Fruit fly (Drosophila melanogaster) whole organism, embryonic: ENCODE data around the gene CG10470.

Experiments used
- Atf3 ChIP-seq: fragments of 200-800 bp; sonication (Bioruptor generic); optimal IDR thresholded peaks from 3 replicates; lab custom pipeline; 2016; ENCODE audit warnings: missing biosample characterization, missing genetic modification characterization
- Bgb ChIP-seq: fragments of 200-800 bp; sonication (Bioruptor generic); IDR thresholded peaks from 2 replicates; pipeline ENCODE4 v1.3.6; 2022; ENCODE audit warnings: missing biosample characterization, missing genetic modification characterization; ENCODE audit not compliant: partially characterized antibody
- CG10274 ChIP-seq: fragments of 200-800 bp; sonication (Bioruptor generic); optimal IDR thresholded peaks from 3 replicates; lab custom pipeline; 2017; ENCODE audit warnings: missing biosample characterization, mild to moderate bottlenecking, missing genetic modification characterization
- CG10462 ChIP-seq: fragments of 200-800 bp; sonication (Bioruptor generic); optimal IDR thresholded peaks from 2 replicates; lab custom pipeline; 2016; ENCODE audit warnings: missing biosample characterization, missing genetic modification characterization
- CG12219 ChIP-seq: fragments of 200-800 bp; sonication (Bioruptor generic); optimal IDR thresholded peaks from 3 replicates; lab custom pipeline; 2018; ENCODE audit warnings: missing biosample characterization, mild to moderate bottlenecking, missing genetic modification characterization
- CG12299 ChIP-seq: fragments of 200-800 bp; sonication (Bioruptor generic); optimal IDR thresholded peaks from 2 replicates; lab custom pipeline; 2018; ENCODE audit warnings: missing biosample characterization, mild to moderate bottlenecking, missing genetic modification characterization
- CG15073 ChIP-seq: fragments of 200-800 bp; sonication (Bioruptor generic); optimal IDR thresholded peaks from 2 replicates; lab custom pipeline; 2016; ENCODE audit warnings: missing biosample characterization, missing genetic modification characterization
- CG2129 ChIP-seq: fragments of 200-800 bp; sonication (Bioruptor generic); IDR thresholded peaks from 2 replicates; pipeline ENCODE4 v1.3.6; 2022; ENCODE audit warnings: missing biosample characterization, missing genetic modification characterization; ENCODE audit not compliant: partially characterized antibody
- CG2678 ChIP-seq: fragments of 200-800 bp; sonication (Bioruptor generic); optimal IDR thresholded peaks from 3 replicates; lab custom pipeline; 2019; ENCODE audit warnings: missing biosample characterization, mild to moderate bottlenecking, missing genetic modification characterization, moderate library complexity
- CG2889 ChIP-seq: fragments of 200-800 bp; sonication (Bioruptor generic); IDR thresholded peaks from 3 replicates; pipeline ENCODE4 v1.3.6; 2022; ENCODE audit warnings: missing biosample characterization, missing genetic modification characterization
- CG33213 ChIP-seq: fragments of 200-800 bp; sonication (Bioruptor generic); optimal IDR thresholded peaks from 3 replicates; lab custom pipeline; 2016; ENCODE audit warnings: missing biosample characterization, missing genetic modification characterization
- CG42726 ChIP-seq: fragments of 200-800 bp; sonication (Bioruptor generic); IDR thresholded peaks from 2 replicates; pipeline ENCODE4 v1.3.6; 2022; ENCODE audit warnings: missing biosample characterization, missing genetic modification characterization; ENCODE audit not compliant: partially characterized antibody
- CG4854 ChIP-seq: fragments of 200-800 bp; sonication (Bioruptor generic); optimal IDR thresholded peaks from 2 replicates; lab custom pipeline; 2016; ENCODE audit warnings: missing biosample characterization, missing genetic modification characterization, inconsistent platforms
- CG6683 ChIP-seq: fragments of 200-800 bp; sonication (Bioruptor generic); optimal IDR thresholded peaks from 2 replicates; lab custom pipeline; 2017; ENCODE audit warnings: missing biosample characterization, mild to moderate bottlenecking, missing genetic modification characterization, missing genetic modification reagents
- CG6791 ChIP-seq: fragments of 200-800 bp; sonication (Bioruptor generic); IDR thresholded peaks from 3 replicates; pipeline ENCODE4 v1.3.6; 2022; ENCODE audit warnings: missing biosample characterization, missing genetic modification characterization; ENCODE audit not compliant: partially characterized antibody
- CG6854 ChIP-seq: fragments of 200-800 bp; sonication (Bioruptor generic); optimal IDR thresholded peaks from 3 replicates; lab custom pipeline; 2017; ENCODE audit warnings: missing biosample characterization, mild to moderate bottlenecking, missing genetic modification characterization
- CG8944 ChIP-seq: fragments of 200-800 bp; sonication (Bioruptor generic); optimal IDR thresholded peaks from 3 replicates; lab custom pipeline; 2016; ENCODE audit warnings: missing biosample characterization, missing genetic modification characterization
- Chrac-16 ChIP-seq: fragments of 200-800 bp; sonication (Bioruptor generic); optimal IDR thresholded peaks from 3 replicates; lab custom pipeline; 2016; ENCODE audit warnings: missing biosample characterization, missing genetic modification characterization
- D19A ChIP-seq: fragments of 200-800 bp; optimal IDR thresholded peaks from 3 replicates; lab custom pipeline; 2019; ENCODE audit warnings: missing biosample characterization, mild to moderate bottlenecking, missing genetic modification characterization, moderate library complexity
- Dad ChIP-seq: fragments of 200-800 bp; sonication (Bioruptor generic); optimal IDR thresholded peaks from 3 replicates; lab custom pipeline; 2016; ENCODE audit warnings: missing biosample characterization, missing genetic modification characterization
- Dip2 ChIP-seq: fragments of 200-800 bp; sonication (Bioruptor generic); IDR thresholded peaks from 2 replicates; pipeline ENCODE4 v1.3.6; 2022; ENCODE audit warnings: missing biosample characterization, missing genetic modification characterization
- Doc3 ChIP-seq: fragments of 200-800 bp; sonication (Bioruptor generic); IDR thresholded peaks from 3 replicates; pipeline ENCODE4 v1.3.6; 2022; ENCODE audit warnings: missing biosample characterization, missing genetic modification characterization; ENCODE audit not compliant: partially characterized antibody
- Ets65A ChIP-seq: fragments of 200-800 bp; sonication (Bioruptor generic); peaks from one replicate; lab custom pipeline; 2016; ENCODE audit warnings: missing biosample characterization, missing genetic modification characterization
- Fer1 ChIP-seq: fragments of 200-800 bp; sonication (Bioruptor generic); optimal IDR thresholded peaks from 2 replicates; lab custom pipeline; 2017; ENCODE audit warnings: missing biosample characterization, mild to moderate bottlenecking, missing genetic modification characterization
- Gug ChIP-seq: fragments of 200-800 bp; sonication (Bioruptor generic); IDR thresholded peaks from 4 replicates; pipeline ENCODE4 v1.3.6; 2022; ENCODE audit warnings: missing biosample characterization, missing genetic modification characterization
- H15 ChIP-seq: fragments of 200-800 bp; sonication (Bioruptor generic); IDR thresholded peaks from 3 replicates; pipeline ENCODE4 v1.3.6; 2022; ENCODE audit warnings: missing biosample characterization, missing genetic modification characterization
- Hmr ChIP-seq: fragments of 200-800 bp; sonication (Bioruptor generic); optimal IDR thresholded peaks from 3 replicates; lab custom pipeline; 2017; ENCODE audit warnings: mild to moderate bottlenecking, missing biosample characterization, missing genetic modification reagents, missing genetic modification characterization
- Hr39 ChIP-seq: fragments of >200 bp; optimal IDR thresholded peaks from 2 replicates; lab custom pipeline; 2017
- Lhr ChIP-seq: fragments of 200-800 bp; sonication (Bioruptor generic); optimal IDR thresholded peaks from 3 replicates; lab custom pipeline; 2017; ENCODE audit warnings: mild to moderate bottlenecking, missing biosample characterization, missing genetic modification reagents, missing genetic modification characterization
- Oli ChIP-seq: fragments of 200-800 bp; sonication (Bioruptor generic); optimal IDR thresholded peaks from 2 replicates; lab custom pipeline; 2018; ENCODE audit warnings: missing biosample characterization, mild to moderate bottlenecking, missing genetic modification characterization, moderate library complexity
- Opbp ChIP-seq: fragments of 200-800 bp; sonication (Bioruptor generic); IDR thresholded peaks from 3 replicates; pipeline ENCODE4 v1.3.6; 2022; ENCODE audit warnings: missing biosample characterization, missing genetic modification characterization; ENCODE audit not compliant: partially characterized antibody
- Ptx1 ChIP-seq: fragments of 200-800 bp; sonication (Bioruptor generic); IDR thresholded peaks from 2 replicates; pipeline ENCODE4 v1.3.6; 2022; ENCODE audit warnings: missing biosample characterization, missing genetic modification characterization
- Ravus ChIP-seq: fragments of 200-800 bp; sonication (Bioruptor generic); IDR thresholded peaks from 2 replicates; pipeline ENCODE4 v1.3.6; 2022; ENCODE audit warnings: missing biosample characterization, missing genetic modification characterization
- Rfx ChIP-seq: fragments of 200-800 bp; sonication (Bioruptor generic); IDR thresholded peaks from 2 replicates; pipeline ENCODE4 v1.3.6; 2022; ENCODE audit warnings: missing biosample characterization, missing genetic modification characterization
- Sry-δ ChIP-seq: fragments of 200-800 bp; sonication (Bioruptor generic); optimal IDR thresholded peaks from 2 replicates; lab custom pipeline; 2016; ENCODE audit warnings: missing biosample characterization, missing genetic modification characterization
- crol ChIP-seq: fragments of 200-800 bp; sonication (Bioruptor generic); IDR thresholded peaks from 2 replicates; pipeline ENCODE4 v1.3.6; 2022; ENCODE audit warnings: missing biosample characterization, missing genetic modification characterization
- disco-r ChIP-seq: fragments of 200-800 bp; sonication (Bioruptor generic); optimal IDR thresholded peaks from 2 replicates; lab custom pipeline; 2016; ENCODE audit warnings: missing biosample characterization, missing genetic modification characterization
- her ChIP-seq: fragments of 200-800 bp; sonication (Bioruptor generic); optimal IDR thresholded peaks from 2 replicates; lab custom pipeline; 2016; ENCODE audit warnings: missing biosample characterization, missing genetic modification characterization
- knrl ChIP-seq: fragments of 200-800 bp; sonication (Bioruptor generic); IDR thresholded peaks from 3 replicates; pipeline ENCODE4 v1.3.6; 2022; ENCODE audit warnings: missing biosample characterization, missing genetic modification characterization; ENCODE audit not compliant: partially characterized antibody
- lola ChIP-seq, 3 experiments: fragments of >200 bp in 2 of 3; fragments of 200-800 bp in 1 of 3; sonication (Bioruptor generic) in 1 of 3; optimal IDR thresholded peaks; 2 replicates each; lab custom pipeline; 2017 to 2019; ENCODE audit warnings: missing biosample characterization in 3 of 3, missing genetic modification characterization in 3 of 3, mild to moderate bottlenecking in 1 of 3, moderate library complexity in 1 of 3
- luna ChIP-seq: fragments of 200-800 bp; sonication (Bioruptor generic); optimal IDR thresholded peaks from 2 replicates; lab custom pipeline; 2016; ENCODE audit warnings: missing biosample characterization, missing genetic modification characterization
- pan ChIP-seq, 4 experiments: fragments of >200 bp in 3 of 4; fragments of 200-800 bp in 1 of 4; sonication (Bioruptor generic) in 1 of 4; optimal IDR thresholded peaks in 3 of 4; IDR thresholded peaks in 1 of 4; 2 replicates each; pipeline versions ENCODE4 v1.3.6 to Lab custom; 2017 to 2022; ENCODE audit warnings: missing biosample characterization in 2 of 4, missing genetic modification characterization in 2 of 4, mixed read lengths in 1 of 4
- phol ChIP-seq: fragments of 200-800 bp; sonication (Bioruptor generic); optimal IDR thresholded peaks from 3 replicates; lab custom pipeline; 2018; ENCODE audit warnings: missing biosample characterization, mild to moderate bottlenecking, missing genetic modification characterization, moderate library complexity
- pzg ChIP-seq: fragments of 200-800 bp; sonication (Bioruptor generic); optimal IDR thresholded peaks from 3 replicates; lab custom pipeline; 2018; ENCODE audit warnings: missing biosample characterization, mild to moderate bottlenecking, missing genetic modification characterization, moderate library complexity
- ssp ChIP-seq: fragments of 200-800 bp; sonication (Bioruptor generic); IDR thresholded peaks from 2 replicates; pipeline ENCODE4 v1.3.6; 2022; ENCODE audit warnings: missing biosample characterization, missing genetic modification characterization
- vnd ChIP-seq: fragments of 200-800 bp; sonication (Bioruptor generic); IDR thresholded peaks from 3 replicates; pipeline ENCODE4 v1.3.6; 2022; ENCODE audit warnings: missing biosample characterization, missing genetic modification characterization; ENCODE audit not compliant: partially characterized antibody
- z ChIP-seq: fragments of 200-800 bp; sonication (Bioruptor generic); IDR thresholded peaks from 3 replicates; pipeline ENCODE4 v1.3.6; 2022; ENCODE audit warnings: missing biosample characterization, missing genetic modification characterization
- zen ChIP-seq: fragments of 200-800 bp; sonication (Bioruptor generic); optimal IDR thresholded peaks from 3 replicates; lab custom pipeline; 2018; ENCODE audit warnings: missing biosample characterization, mild to moderate bottlenecking, missing genetic modification characterization, moderate library complexity

The CG10470 gene

dm6 chr2L:19051534-19052100 lies 2.7 kb downstream of the CG10470 start, which contains the start of gene Rpn3 (continued):
- TF ChIP-seq pan (optimal IDR thresholded peaks at IDR 0.05; lab: Kevin White, UChicago) (no peak), pan (GFP tag; optimal IDR thresholded peaks at IDR 0.05 in 1 of 2, IDR thresholded peaks at IDR 0.05 in 1 of 2) (peak in 1 of 2 experiments; percentile 92), disco-r (GFP tag; lab: Kevin White, UChicago) (peak; percentile 60), luna (GFP tag; lab: Kevin White, UChicago) (peak; percentile 24), CG4854 (peak; percentile 65), CG12299 (peak; percentile 68), zen (tag; lab: Kevin White, UChicago) (peak; percentile 84), H15 (GFP tag; lab: Robert Waterston, UW) (peak; percentile 87), CG6683 (GFP tag; lab: Kevin White, UChicago) (peak; percentile 27), CG10462 (GFP tag; lab: Kevin White, UChicago) (peak; percentile 79), CG10274 (GFP tag; lab: Kevin White, UChicago) (peak; percentile 7), Dad (peak; percentile 79), ssp (GFP tag; lab: Robert Waterston, UW) (peak; percentile 73), Oli (tag; lab: Kevin White, UChicago) (peak; percentile 82), lola (GFP tag; optimal IDR thresholded peaks at IDR 0.05; lab: Kevin White, UChicago) (peak in 1 of 3 experiments; percentile 77), CG15073 (GFP tag; lab: Kevin White, UChicago) (peak; percentile 46), CG2129 (GFP tag; lab: Robert Waterston, UW) (peak; percentile 28; the same call in 1 of the 2 replicates), her (GFP tag; lab: Kevin White, UChicago) (peak; percentile 62), Hr39 (lab: Kevin White, UChicago) (no peak), CG42726 (GFP tag; lab: Robert Waterston, UW) (no peak), Doc3 (GFP tag; lab: Robert Waterston, UW) (peak; percentile 47; the same call in 1 of the 3 replicates), Gug (peak; percentile 57; the same call in 3 of the 4 replicates), Ravus (peak; percentile 55; the same call in 1 of the 2 replicates), vnd (GFP tag; lab: Robert Waterston, UW) (peak; percentile 72), CG33213 (GFP tag; lab: Kevin White, UChicago) (peak; percentile 61), Ptx1 (GFP tag; lab: Robert Waterston, UW) (peak; percentile 91), Opbp (GFP tag; lab: Robert Waterston, UW) (no peak; the same call in 2 of the 3 replicates), knrl (peak; percentile 65), CG2678 (tag; lab: Kevin White, UChicago) (peak; percentile 83), CG2889 (peak; percentile 82), D19A (tag; lab: Kevin White, UChicago) (peak; percentile 70), Chrac-16 (GFP tag; lab: Kevin White, UChicago) (peak; percentile 88), CG12219 (GFP tag; lab: Kevin White, UChicago) (peak; percentile 63), Atf3 (peak; percentile 76), CG8944 (GFP tag; lab: Kevin White, UChicago) (peak; percentile 80)

dm6 chr2L:19053860-19054515 lies 5.1 kb downstream of the CG10470 start, which contains the start of gene CG10492:
Gene CG10492, plus strand, starts transcription at chr2L:19054078.
- TF ChIP-seq Hmr (GFP tag; lab: Kevin White, UChicago) (peak; percentile 19), pzg (GFP tag; lab: Kevin White, UChicago) (peak; percentile 73), crol (peak; percentile 100), Fer1 (GFP tag; lab: Kevin White, UChicago) (peak; percentile 24), CG6854 (GFP tag; lab: Kevin White, UChicago) (no peak), CG2889 (no peak), Sry-δ (GFP tag; lab: Kevin White, UChicago) (peak; percentile 52), Ets65A (GFP tag; lab: Kevin White, UChicago) (peak; percentile 80), phol (peak; percentile 62), z (GFP tag; lab: Robert Waterston, UW) (0 out of 3 replicates have a peak, but pooled peaks have one; percentile 14), Dip2 (GFP tag; lab: Robert Waterston, UW) (no peak), Bgb (GFP tag; lab: Robert Waterston, UW) (peak; percentile 31; the same call in 1 of the 2 replicates), Rfx (GFP tag; lab: Robert Waterston, UW) (peak; percentile 27; the same call in 1 of the 2 replicates), Lhr (GFP tag; lab: Kevin White, UChicago) (peak; percentile 84), CG6791 (peak; percentile 55; the same call in 1 of the 3 replicates)
